Worm (Caenorhabditis elegans) whole organism, midembryonic: ENCODE measurements around the gene W03C9.8.

Source experiments
- T22C8.4 ChIP-seq: fragments of 200-800 bp; sonication (Bioruptor generic); IDR thresholded peaks from 2 replicates; pipeline ENCODE4 v1.3.6; 2022; ENCODE audit warnings: missing genetic modification characterization, missing compliant biosample characterization
- cog-1 ChIP-seq: sonication (generic microtip); optimal IDR thresholded peaks from 2 replicates; lab custom pipeline; 2016; ENCODE audit warnings: missing genetic modification characterization, missing compliant biosample characterization
- flt-1 ChIP-seq: fragments of 200-800 bp; sonication (Bioruptor generic); IDR thresholded peaks from 2 replicates; pipeline ENCODE4 v1.3.6; 2022; ENCODE audit warnings: missing genetic modification characterization, missing compliant biosample characterization
- med-1 ChIP-seq: sonication (generic microtip); optimal IDR thresholded peaks from 2 replicates; lab custom pipeline; 2017; ENCODE audit warnings: missing genetic modification characterization, mild to moderate bottlenecking, missing compliant biosample characterization, antibody characterized with exemption, missing genetic modification reagents; ENCODE audit not compliant: insufficient read depth
- tab-1 ChIP-seq: fragments of 200-800 bp; sonication (Bioruptor generic); IDR thresholded peaks from 2 replicates; pipeline ENCODE4 v1.3.6; 2022; ENCODE audit warnings: missing genetic modification characterization, missing compliant biosample characterization
- ztf-29 ChIP-seq: fragments of 200-800 bp; sonication (Bioruptor generic); IDR thresholded peaks from 2 replicates; pipeline ENCODE4 v1.3.6; 2022; ENCODE audit warnings: missing genetic modification reagents, missing genetic modification characterization, missing compliant biosample characterization

DNA sequence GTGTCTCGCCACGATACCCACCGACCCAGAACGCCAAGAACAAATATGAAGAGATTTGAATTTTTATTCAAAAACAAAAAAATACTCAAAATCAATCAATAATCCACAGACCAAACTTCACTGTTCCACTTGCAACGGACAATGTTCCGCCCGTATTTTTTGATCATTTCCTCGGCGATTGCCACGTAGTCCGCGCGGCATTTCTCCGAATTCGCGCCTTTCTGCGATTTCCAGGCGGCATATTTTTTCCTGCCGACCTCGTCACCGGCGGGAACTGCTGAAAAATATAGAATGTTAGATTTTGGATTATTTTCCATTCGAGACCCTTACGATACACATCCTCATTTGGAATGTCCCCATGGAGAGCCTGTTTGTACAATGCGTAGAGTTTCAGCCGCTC is 23.7 kb downstream of the W03C9.8 start:
- TF ChIP-seq ztf-29 (GFP tag; lab: Robert Waterston, UW): no peak
- no peak for TF ChIP-seq flt-1 (GFP tag; lab: Robert Waterston, UW)
- no peak for TF ChIP-seq T22C8.4 (GFP tag; lab: Robert Waterston, UW)
- TF ChIP-seq cog-1 (tag; lab: Kevin White, UChicago): no peak
- TF ChIP-seq tab-1: no peak
- TF ChIP-seq med-1 (GFP tag; lab: Kevin White, UChicago): no peak
